Fruit fly (Drosophila melanogaster) whole organism, embryonic: ENCODE data around the gene vsg.

Experiments used
- ATbp ChIP-seq: fragments of 200-800 bp; sonication (Bioruptor generic); optimal IDR thresholded peaks from 2 replicates; lab custom pipeline; 2017; ENCODE audit warnings: missing biosample characterization, mild to moderate bottlenecking, missing genetic modification characterization, missing genetic modification reagents
- Blimp-1 ChIP-seq: fragments of 200-800 bp; sonication (Bioruptor generic); optimal IDR thresholded peaks from 3 replicates; lab custom pipeline; 2018; ENCODE audit warnings: missing biosample characterization, missing genetic modification characterization, mild to moderate bottlenecking, moderate library complexity, missing genetic modification reagents
- CG11504 ChIP-seq: fragments of 200-800 bp; sonication (Bioruptor generic); optimal IDR thresholded peaks from 3 replicates; lab custom pipeline; 2019; ENCODE audit warnings: missing biosample characterization, mild to moderate bottlenecking, missing genetic modification characterization, moderate library complexity
- CG11696 ChIP-seq: fragments of 200-800 bp; sonication (Bioruptor generic); IDR thresholded peaks from 2 replicates; pipeline ENCODE4 v1.3.6; 2022; ENCODE audit warnings: missing biosample characterization, missing genetic modification characterization
- CG17612 ChIP-seq: fragments of 200-800 bp; sonication (Bioruptor generic); IDR thresholded peaks from 2 replicates; pipeline ENCODE4 v1.3.6; 2022; ENCODE audit warnings: missing biosample characterization, missing genetic modification characterization
- CG18619 ChIP-seq: fragments of 200-800 bp; sonication (Bioruptor generic); optimal IDR thresholded peaks from 3 replicates; lab custom pipeline; 2017; ENCODE audit warnings: missing biosample characterization, mild to moderate bottlenecking, missing genetic modification characterization
- CG2199 ChIP-seq: fragments of 200-800 bp; sonication (Bioruptor generic); IDR thresholded peaks from 3 replicates; pipeline ENCODE4 v1.3.6; 2022; ENCODE audit warnings: missing biosample characterization, missing genetic modification characterization
- CG32532 ChIP-seq: fragments of 200-800 bp; sonication (Bioruptor generic); IDR thresholded peaks from 2 replicates; pipeline ENCODE4 v1.3.6; 2022; ENCODE audit warnings: missing biosample characterization, missing genetic modification characterization
- CG34376 ChIP-seq: fragments of 200-800 bp; sonication (Bioruptor generic); optimal IDR thresholded peaks from 2 replicates; lab custom pipeline; 2018; ENCODE audit warnings: missing biosample characterization, mild to moderate bottlenecking, missing genetic modification characterization
- CG3726 ChIP-seq: fragments of 200-800 bp; sonication (Bioruptor generic); IDR thresholded peaks from 3 replicates; pipeline ENCODE4, ENCODE4 v1.3.6; 2022; ENCODE audit warnings: missing biosample characterization, missing genetic modification characterization
- CG5953 ChIP-seq: fragments of 200-800 bp; sonication (Bioruptor generic); IDR thresholded peaks from 2 replicates; pipeline ENCODE4 v1.3.6; 2022; ENCODE audit warnings: missing biosample characterization, missing genetic modification characterization
- CG6791 ChIP-seq: fragments of 200-800 bp; sonication (Bioruptor generic); IDR thresholded peaks from 3 replicates; pipeline ENCODE4 v1.3.6; 2022; ENCODE audit warnings: missing biosample characterization, missing genetic modification characterization; ENCODE audit not compliant: partially characterized antibody
- CG8290 ChIP-seq, 3 experiments: fragments of 200-800 bp; sonication (Bioruptor generic); optimal IDR thresholded peaks; 2 replicates each; lab custom pipeline; 2016 to 2019; ENCODE audit warnings: missing biosample characterization in 3 of 3, missing genetic modification characterization in 3 of 3, mild to moderate bottlenecking in 2 of 3, moderate library complexity in 1 of 3
- CG9215 ChIP-seq: fragments of 200-800 bp; sonication (Bioruptor generic); IDR thresholded peaks from 2 replicates; pipeline ENCODE4 v1.3.6; 2022; ENCODE audit warnings: missing biosample characterization, missing genetic modification characterization
- Dll ChIP-seq: fragments of 200-800 bp; sonication (Bioruptor generic); IDR thresholded peaks from 4 replicates; pipeline ENCODE4 v1.3.6; 2022; ENCODE audit warnings: missing biosample characterization, missing genetic modification characterization; ENCODE audit not compliant: partially characterized antibody
- Ets65A ChIP-seq: fragments of 200-800 bp; sonication (Bioruptor generic); peaks from one replicate; lab custom pipeline; 2016; ENCODE audit warnings: missing biosample characterization, missing genetic modification characterization
- H15 ChIP-seq: fragments of 200-800 bp; sonication (Bioruptor generic); IDR thresholded peaks from 3 replicates; pipeline ENCODE4 v1.3.6; 2022; ENCODE audit warnings: missing biosample characterization, missing genetic modification characterization
- Oaz ChIP-seq: fragments of 200-800 bp; sonication (Bioruptor generic); IDR thresholded peaks from 2 replicates; pipeline ENCODE4 v1.3.6; 2022; ENCODE audit warnings: missing biosample characterization, missing genetic modification characterization
- Oli ChIP-seq: fragments of 200-800 bp; sonication (Bioruptor generic); optimal IDR thresholded peaks from 2 replicates; lab custom pipeline; 2018; ENCODE audit warnings: missing biosample characterization, mild to moderate bottlenecking, missing genetic modification characterization, moderate library complexity
- PHDP ChIP-seq: fragments of 200-800 bp; sonication (Bioruptor generic); optimal IDR thresholded peaks from 3 replicates; lab custom pipeline; 2018; ENCODE audit warnings: missing biosample characterization, mild to moderate bottlenecking, missing genetic modification characterization, moderate library complexity
- Taf1 ChIP-seq: fragments of 200-800 bp; sonication (Bioruptor generic); IDR thresholded peaks from 2 replicates; pipeline ENCODE4 v1.3.6; 2022; ENCODE audit warnings: missing biosample characterization, missing genetic modification characterization
- Tbp ChIP-seq: fragments of >200 bp; optimal IDR thresholded peaks from 2 replicates; lab custom pipeline; 2018; ENCODE audit warnings: missing biosample characterization, missing genetic modification characterization
- Vsx1 ChIP-seq: fragments of 200-800 bp; sonication (Bioruptor generic); optimal IDR thresholded peaks from 2 replicates; lab custom pipeline; 2017; ENCODE audit warnings: missing biosample characterization, mild to moderate bottlenecking, missing genetic modification characterization, missing genetic modification reagents
- Xrp1 ChIP-seq: fragments of 200-800 bp; sonication (Bioruptor generic); IDR thresholded peaks from 2 replicates; pipeline ENCODE4 v1.3.6; 2022; ENCODE audit warnings: missing biosample characterization, missing genetic modification characterization
- az2 ChIP-seq: fragments of 200-800 bp; sonication (Bioruptor generic); optimal IDR thresholded peaks from 3 replicates; lab custom pipeline; 2016; ENCODE audit warnings: missing biosample characterization, missing genetic modification characterization
- bsh ChIP-seq, 2 experiments: fragments of 200-800 bp; sonication (Bioruptor generic); optimal IDR thresholded peaks; 2 replicates each; lab custom pipeline; 2017 to 2018; ENCODE audit warnings: mild to moderate bottlenecking in 2 of 2, missing biosample characterization in 2 of 2, missing genetic modification characterization in 2 of 2, moderate library complexity in 1 of 2
- cg ChIP-seq: fragments of 200-800 bp; sonication (Bioruptor generic); optimal IDR thresholded peaks from 3 replicates; lab custom pipeline; 2019; ENCODE audit warnings: missing biosample characterization, mild to moderate bottlenecking, missing genetic modification characterization, moderate library complexity
- dan ChIP-seq: fragments of 200-800 bp; sonication (Bioruptor generic); IDR thresholded peaks from 2 replicates; pipeline ENCODE4 v1.3.6; 2022; ENCODE audit warnings: missing biosample characterization, missing genetic modification characterization
- danr ChIP-seq: fragments of 200-800 bp; sonication (Bioruptor generic); IDR thresholded peaks from 2 replicates; pipeline ENCODE4 v1.3.6; 2022; ENCODE audit warnings: missing biosample characterization, missing genetic modification characterization
- dpn ChIP-seq, 2 experiments: fragments of 200-800 bp; sonication (Bioruptor generic); optimal IDR thresholded peaks; 3 replicates each; lab custom pipeline; 2016; ENCODE audit warnings: missing biosample characterization in 2 of 2, missing genetic modification characterization in 2 of 2
- emc ChIP-seq: fragments of 200-800 bp; sonication (Bioruptor generic); optimal IDR thresholded peaks from 2 replicates; lab custom pipeline; 2016; ENCODE audit warnings: missing biosample characterization, missing genetic modification characterization
- ewg ChIP-seq: fragments of 200-800 bp; sonication (Bioruptor generic); optimal IDR thresholded peaks from 3 replicates; lab custom pipeline; 2017; ENCODE audit warnings: mild to moderate bottlenecking, missing biosample characterization, missing genetic modification reagents, missing genetic modification characterization
- fd102C ChIP-seq: fragments of 200-800 bp; sonication (Bioruptor generic); optimal IDR thresholded peaks from 2 replicates; lab custom pipeline; 2018; ENCODE audit warnings: missing biosample characterization, mild to moderate bottlenecking, missing genetic modification characterization, moderate library complexity
- gcm2 ChIP-seq: fragments of 200-800 bp; sonication (Bioruptor generic); optimal IDR thresholded peaks from 2 replicates; lab custom pipeline; 2016; ENCODE audit warnings: missing biosample characterization, missing genetic modification characterization
- gsb ChIP-seq: fragments of 200-800 bp; sonication (Bioruptor generic); IDR thresholded peaks from 2 replicates; pipeline ENCODE4 v1.3.6; 2022; ENCODE audit warnings: missing biosample characterization, missing genetic modification characterization
- ken ChIP-seq: fragments of 200-800 bp; sonication (Bioruptor generic); IDR thresholded peaks from 3 replicates; pipeline ENCODE4 v1.3.6; 2022; ENCODE audit warnings: missing biosample characterization, missing genetic modification characterization
- kni ChIP-seq: fragments of 200-800 bp; sonication (Bioruptor generic); optimal IDR thresholded peaks from 3 replicates; lab custom pipeline; 2017; ENCODE audit warnings: mild to moderate bottlenecking, missing biosample characterization, missing genetic modification reagents, missing genetic modification characterization
- lmd ChIP-seq: fragments of 200-800 bp; sonication (Bioruptor generic); IDR thresholded peaks from 2 replicates; pipeline ENCODE4 v1.3.6; 2022; ENCODE audit warnings: missing biosample characterization, missing genetic modification characterization
- mld ChIP-seq: fragments of 200-800 bp; sonication (Bioruptor generic); IDR thresholded peaks from 3 replicates; pipeline ENCODE4 v1.3.6; 2022; ENCODE audit warnings: missing biosample characterization, missing genetic modification characterization; ENCODE audit not compliant: partially characterized antibody
- odd ChIP-seq: fragments of 200-800 bp; sonication (Bioruptor generic); optimal IDR thresholded peaks from 2 replicates; lab custom pipeline; 2017; ENCODE audit warnings: missing biosample characterization, mild to moderate bottlenecking, missing genetic modification characterization
- pb ChIP-seq: fragments of 200-800 bp; sonication (Bioruptor generic); optimal IDR thresholded peaks from 3 replicates; lab custom pipeline; 2016; ENCODE audit warnings: missing biosample characterization, missing genetic modification characterization
- pho ChIP-seq: fragments of 200-800 bp; sonication (Bioruptor generic); optimal IDR thresholded peaks from 2 replicates; lab custom pipeline; 2016; ENCODE audit warnings: missing biosample characterization, missing genetic modification characterization
- rib ChIP-seq: fragments of 200-800 bp; sonication (Bioruptor generic); IDR thresholded peaks from 2 replicates; pipeline ENCODE4 v1.3.6; 2022; ENCODE audit warnings: missing biosample characterization, missing genetic modification characterization
- sc ChIP-seq, 3 experiments: fragments of >200 bp in 2 of 3; fragments of 200-800 bp in 1 of 3; sonication (Bioruptor generic) in 1 of 3; optimal IDR thresholded peaks; 2 replicates in 2 of 3; 3 replicates in 1 of 3; lab custom pipeline; 2017; ENCODE audit warnings: mild to moderate bottlenecking in 1 of 3, missing biosample characterization in 1 of 3, missing genetic modification characterization in 1 of 3, missing genetic modification reagents in 1 of 3
- schlank ChIP-seq: fragments of 200-800 bp; sonication (Bioruptor generic); optimal IDR thresholded peaks from 2 replicates; lab custom pipeline; 2018; ENCODE audit warnings: missing biosample characterization, mild to moderate bottlenecking, missing genetic modification characterization
- sens-2 ChIP-seq: fragments of 200-800 bp; sonication (Bioruptor generic); IDR thresholded peaks from 2 replicates; pipeline ENCODE4 v1.3.6; 2022; ENCODE audit warnings: missing biosample characterization, missing genetic modification characterization
- sisA ChIP-seq: fragments of 200-800 bp; sonication (Bioruptor generic); IDR thresholded peaks from 2 replicates; pipeline ENCODE4 v1.3.6; 2022; ENCODE audit warnings: missing biosample characterization, missing genetic modification characterization
- stwl ChIP-seq: fragments of 200-800 bp; sonication (Bioruptor generic); optimal IDR thresholded peaks from 3 replicates; lab custom pipeline; 2018; ENCODE audit warnings: missing biosample characterization, mild to moderate bottlenecking, missing genetic modification characterization, moderate library complexity
- usp ChIP-seq: fragments of >200 bp; optimal IDR thresholded peaks from 2 replicates; lab custom pipeline; 2017; ENCODE audit warnings: missing biosample characterization, missing genetic modification characterization

Gene vsg

dm6 chr3L:9693552-9694133 lies 20.5 kb upstream of the vsg start (continued):
- TF ChIP-seq fd102C (no peak), Dll (GFP tag; lab: Robert Waterston, UW) (no peak), lmd (GFP tag; lab: Robert Waterston, UW) (0 out of 2 replicates have a peak, but pooled peaks have one; percentile 25), gcm2 (GFP tag; lab: Kevin White, UChicago) (no peak), CG18619 (GFP tag; lab: Kevin White, UChicago) (no peak), Taf1 (GFP tag; lab: Robert Waterston, UW) (0 out of 2 replicates have a peak, but pooled peaks have one; percentile 35), Oaz (GFP tag; lab: Robert Waterston, UW) (no peak), cg (peak; percentile 76), Ets65A (GFP tag; lab: Kevin White, UChicago) (no peak), CG32532 (GFP tag; lab: Robert Waterston, UW) (peak; percentile 60; the same call in 1 of the 2 replicates), pb (GFP tag; lab: Kevin White, UChicago) (no peak), az2 (no peak), CG6791 (GFP tag; lab: Robert Waterston, UW) (peak; percentile 52; the same call in 1 of the 3 replicates), sens-2 (GFP tag; lab: Robert Waterston, UW) (no peak), CG2199 (GFP tag; lab: Robert Waterston, UW) (no peak), stwl (no peak), CG3726 (0 out of 3 replicates have a peak, but pooled peaks have one; percentile 39), bsh (GFP tag; optimal IDR thresholded peaks at IDR 0.05; lab: Kevin White, UChicago) (peak in 1 of 2 experiments; percentile 31), gsb (GFP tag; lab: Robert Waterston, UW) (no peak), sisA (GFP tag; lab: Robert Waterston, UW) (no peak), Oli (no peak), ATbp (peak; percentile 9), PHDP (tag; lab: Kevin White, UChicago) (peak; percentile 4), H15 (GFP tag; lab: Robert Waterston, UW) (no peak), pho (GFP tag; lab: Kevin White, UChicago) (no peak), Vsx1 (GFP tag; lab: Kevin White, UChicago) (peak; percentile 53), danr (GFP tag; lab: Robert Waterston, UW) (no peak), kni (no peak), rib (GFP tag; lab: Robert Waterston, UW) (peak; percentile 12; the same call in 1 of the 2 replicates), Blimp-1 (GFP tag; lab: Kevin White, UChicago) (peak; percentile 3), CG11696 (GFP tag; lab: Robert Waterston, UW) (0 out of 2 replicates have a peak, but pooled peaks have one; percentile 26), CG5953 (GFP tag; lab: Robert Waterston, UW) (no peak), dpn (GFP tag; optimal IDR thresholded peaks at IDR 0.05; lab: Kevin White, UChicago) (no peak), CG9215 (GFP tag; lab: Robert Waterston, UW) (peak; percentile 5; the same call in 1 of the 2 replicates), ewg (GFP tag; lab: Kevin White, UChicago) (no peak), mld (GFP tag; lab: Robert Waterston, UW) (0 out of 3 replicates have a peak, but pooled peaks have one; percentile 12), CG34376 (GFP tag; lab: Kevin White, UChicago) (no peak), CG8290 (GFP tag; optimal IDR thresholded peaks at IDR 0.05; lab: Kevin White, UChicago) (no peak), CG8290 (tag; optimal IDR thresholded peaks at IDR 0.05; lab: Kevin White, UChicago) (no peak), odd (no peak), emc (GFP tag; lab: Kevin White, UChicago) (no peak), CG11504 (tag; lab: Kevin White, UChicago) (no peak), Xrp1 (GFP tag; lab: Robert Waterston, UW) (peak; percentile 56; the same call in 1 of the 2 replicates), Tbp (GFP tag; lab: Kevin White, UChicago) (no peak), ken (0 out of 3 replicates have a peak, but pooled peaks have one; percentile 44), dan (no peak), schlank (tag; lab: Kevin White, UChicago) (no peak), CG17612 (GFP tag; lab: Robert Waterston, UW) (no peak), sc (optimal IDR thresholded peaks at IDR 0.05; lab: Kevin White, UChicago) (no peak), sc (GFP tag; optimal IDR thresholded peaks at IDR 0.05; lab: Kevin White, UChicago) (no peak), usp (GFP tag; lab: Kevin White, UChicago) (no peak)
